Worm (Caenorhabditis elegans): ENCODE measurements around the gene K07D4.2.

Gene K07D4.2

DNA sequence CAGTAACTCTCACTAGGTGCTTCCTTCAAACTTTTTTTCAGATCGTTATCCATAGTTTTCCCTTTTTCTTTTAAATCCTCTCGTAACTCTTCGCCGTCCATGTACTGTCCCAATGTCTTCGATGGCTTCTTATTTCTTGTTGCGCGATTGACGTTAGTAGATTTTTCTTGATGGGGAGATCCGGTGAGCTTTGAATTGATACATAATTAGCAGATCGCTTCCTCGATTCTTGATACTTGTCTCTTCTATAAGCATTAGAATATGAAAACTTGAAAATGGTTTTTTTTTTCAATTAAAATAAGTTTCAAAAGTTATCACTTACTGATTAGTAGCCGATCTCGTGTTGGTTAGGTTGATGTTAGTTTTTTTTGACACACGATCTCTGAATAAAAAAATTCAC lies at the start of gene K07D4.2:
Gene K07D4.2 (minus strand): TSS at position 101 of the 400 bp plus-strand sequence.
- no peak for TF ChIP-seq unc-62 (GFP tag; optimal IDR thresholded peaks at IDR 0.05)

DNA sequence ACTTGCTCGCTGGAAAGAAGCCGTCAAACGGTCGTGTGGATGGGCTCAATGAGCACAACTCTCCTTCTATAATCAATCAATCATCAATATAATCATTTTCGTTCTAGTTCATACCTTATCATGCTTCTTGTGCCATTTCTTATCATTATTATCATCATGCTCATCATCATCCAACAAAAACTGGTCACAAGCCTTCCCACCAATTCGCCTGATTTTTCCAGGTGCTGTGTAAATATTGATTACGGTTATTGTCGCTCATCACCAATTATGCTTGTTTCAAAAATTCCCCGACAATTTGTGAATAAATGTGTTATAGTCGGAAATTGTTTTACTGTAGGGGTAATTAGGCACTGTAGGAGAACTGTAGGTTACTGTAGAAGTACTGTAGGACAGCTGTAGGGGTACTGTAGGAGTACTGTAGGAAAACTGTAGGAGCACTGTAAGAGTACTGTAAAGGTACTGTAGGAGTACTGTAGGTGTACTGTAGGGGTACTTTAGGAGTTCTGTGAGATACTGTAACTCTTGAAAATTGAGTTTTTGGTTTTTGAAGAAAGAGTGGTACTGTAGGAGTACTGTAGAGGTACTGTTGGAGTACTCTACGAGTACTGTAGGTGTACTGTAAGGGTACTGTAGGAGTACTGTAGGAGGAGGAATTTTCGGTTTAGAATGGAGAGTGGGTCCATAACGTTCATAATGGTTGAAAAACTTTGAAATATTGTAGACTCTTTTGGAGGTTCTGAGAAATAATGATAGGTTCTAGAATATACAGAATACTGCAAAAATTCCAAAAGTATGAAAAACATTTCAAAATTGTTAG lies 48.9 kb upstream of the K07D4.2 start:
- TF ChIP-seq unc-62 (GFP tag; optimal IDR thresholded peaks at IDR 0.05): no peak

DNA sequence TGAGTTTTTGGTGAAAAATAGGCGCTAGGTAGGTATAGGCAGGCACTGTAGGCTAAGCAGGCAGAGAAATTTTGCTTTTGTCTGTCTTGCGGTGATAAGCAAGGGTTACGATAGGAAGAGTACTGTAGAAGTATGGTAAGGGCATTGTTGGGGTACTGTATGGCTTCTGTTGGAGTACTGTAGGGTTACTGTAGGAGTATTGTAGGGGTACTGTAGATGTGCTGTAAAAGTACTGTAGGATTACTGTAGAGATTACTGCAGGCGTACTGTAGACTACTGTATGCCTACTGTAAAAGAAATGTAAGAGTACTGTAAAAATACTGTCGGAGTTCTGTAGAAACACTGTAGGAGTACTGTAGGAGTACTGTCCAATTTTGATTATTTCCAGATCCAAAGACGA lies 47.2 kb upstream of the K07D4.2 start:
- TF ChIP-seq unc-62 (GFP tag; optimal IDR thresholded peaks at IDR 0.05): no peak

DNA sequence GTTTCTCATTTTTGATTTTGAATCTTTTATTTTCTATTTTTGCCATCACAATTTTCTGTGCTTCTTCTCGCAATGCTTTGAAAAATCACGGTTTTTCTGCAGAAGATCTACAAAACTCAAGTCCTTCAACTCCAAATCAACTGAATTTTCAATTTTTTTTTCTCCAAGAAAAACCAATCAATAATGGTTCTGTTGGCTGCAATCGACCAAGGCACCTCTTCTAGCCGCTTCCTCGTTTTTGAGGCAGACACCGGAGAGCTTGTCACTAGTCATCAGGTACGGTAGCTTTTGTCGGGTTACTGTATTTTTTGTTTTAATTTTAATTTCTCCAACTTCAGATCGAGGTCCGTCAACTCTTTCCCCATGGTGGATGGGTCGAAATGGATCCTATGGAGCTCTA lies 46.5 kb upstream of the K07D4.2 start, which contains the start of gene R11F4.1:
Gene R11F4.1 (plus strand): TSS at position 103 of the 400 bp plus-strand sequence.
- no peak for TF ChIP-seq unc-62 (GFP tag; optimal IDR thresholded peaks at IDR 0.05)

DNA sequence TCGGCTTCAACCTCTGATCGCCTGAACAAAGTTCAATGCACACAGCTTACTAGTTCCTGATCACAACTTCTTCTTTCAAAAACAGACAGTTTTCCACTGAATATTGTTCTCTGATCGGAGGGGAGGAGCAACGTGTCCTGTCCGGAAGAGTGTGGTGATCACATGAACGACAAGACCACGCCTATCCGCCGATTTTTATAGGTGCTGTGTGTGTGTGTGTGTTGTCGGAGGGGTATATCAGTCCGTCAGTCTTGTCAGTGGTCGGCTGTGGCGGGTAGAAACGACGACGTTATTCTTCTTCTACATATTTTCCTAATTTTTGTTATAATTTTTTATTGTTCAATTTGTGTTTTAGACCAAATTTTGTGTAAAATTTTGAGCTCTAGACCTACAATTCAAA lies 45.5 kb upstream of the K07D4.2 start:
- TF ChIP-seq unc-62 (GFP tag; optimal IDR thresholded peaks at IDR 0.05): no peak

DNA sequence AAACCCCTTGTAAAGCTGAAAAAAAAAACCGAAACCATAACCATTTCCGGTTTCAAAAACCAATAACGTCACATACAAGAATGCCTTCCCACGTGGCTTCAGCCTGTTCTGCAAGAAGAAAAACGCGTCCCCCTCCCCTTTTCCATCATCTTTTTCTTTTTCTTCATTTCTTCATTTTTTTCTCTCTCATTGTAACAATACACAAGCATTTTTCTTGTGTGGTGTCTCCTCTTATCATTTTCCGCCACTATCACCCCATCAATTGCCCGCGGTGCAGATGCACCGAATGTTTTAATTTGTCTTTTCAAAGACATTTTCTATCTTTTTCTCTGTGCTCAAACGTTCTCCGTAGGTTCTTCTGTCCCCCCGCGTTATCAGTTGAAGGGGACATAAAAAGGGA lies 43.9 kb upstream of the K07D4.2 start:
- TF ChIP-seq unc-62 (GFP tag; optimal IDR thresholded peaks at IDR 0.05): no peak

DNA sequence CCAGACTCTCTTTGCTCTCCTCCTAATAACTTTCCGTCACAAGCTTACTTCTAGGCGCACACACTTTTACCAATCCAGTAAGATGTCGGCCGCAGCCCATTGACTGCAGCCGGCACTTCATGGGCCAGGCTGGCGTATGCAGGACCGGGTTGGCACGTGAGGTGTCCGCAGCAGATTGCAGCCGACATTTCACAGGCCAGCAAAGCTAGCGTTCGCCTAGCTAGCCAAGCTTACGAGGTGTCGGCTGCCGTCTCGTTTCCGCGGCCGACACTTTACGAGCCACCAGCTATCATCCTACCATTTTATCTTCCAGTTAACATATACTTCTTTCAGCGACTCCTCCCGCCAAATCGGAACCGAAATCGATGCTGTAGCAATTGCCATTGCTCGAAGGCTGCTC lies 40.3 kb upstream of the K07D4.2 start:
- TF ChIP-seq unc-62 (GFP tag; optimal IDR thresholded peaks at IDR 0.05): no peak

DNA sequence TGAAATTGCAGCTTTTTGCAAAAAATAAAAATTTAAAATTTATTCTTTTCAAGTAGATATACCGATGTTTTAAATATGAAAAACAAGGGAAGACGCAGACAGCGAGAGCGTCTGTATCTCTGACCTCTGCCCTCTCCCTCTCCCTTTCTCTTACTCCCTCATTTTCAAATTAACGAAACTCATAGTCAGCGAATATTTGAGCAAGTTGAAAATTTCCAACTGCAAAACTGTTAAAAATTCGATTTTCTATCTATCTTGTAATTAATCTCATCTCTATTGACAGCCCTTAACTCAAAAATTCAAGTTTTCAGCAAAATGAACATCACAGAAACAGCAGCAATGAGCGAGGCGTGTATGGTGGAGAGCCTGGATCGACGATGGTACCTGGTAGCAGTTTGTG lies 37.5 kb upstream of the K07D4.2 start, which contains the start of gene R11F4.2:
Gene R11F4.2 (plus strand): TSS at position 301 of the 400 bp plus-strand sequence.
- TF ChIP-seq unc-62 (GFP tag; optimal IDR thresholded peaks at IDR 0.05): no peak

DNA sequence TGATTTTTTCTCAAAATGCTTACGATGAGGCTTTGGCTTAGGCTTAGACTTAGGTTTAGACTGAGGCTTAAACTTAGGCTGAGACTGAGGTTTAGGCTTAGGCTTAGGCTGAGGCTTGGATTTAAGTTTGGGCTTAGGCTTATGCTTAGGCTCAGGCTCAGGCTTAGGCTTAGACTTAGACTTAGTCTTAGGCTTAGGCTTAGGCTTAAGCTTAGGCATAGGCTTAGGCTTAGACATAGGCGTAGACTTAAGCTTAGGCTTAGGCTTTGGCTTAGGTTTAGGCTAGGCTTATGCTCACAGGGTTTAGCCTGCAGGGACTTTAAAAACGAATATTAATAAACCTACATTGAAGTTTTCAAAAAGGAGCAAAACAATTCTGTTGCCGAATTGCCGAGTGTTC lies 36.6 kb upstream of the K07D4.2 start:
- no peak for TF ChIP-seq unc-62 (GFP tag; optimal IDR thresholded peaks at IDR 0.05)

DNA sequence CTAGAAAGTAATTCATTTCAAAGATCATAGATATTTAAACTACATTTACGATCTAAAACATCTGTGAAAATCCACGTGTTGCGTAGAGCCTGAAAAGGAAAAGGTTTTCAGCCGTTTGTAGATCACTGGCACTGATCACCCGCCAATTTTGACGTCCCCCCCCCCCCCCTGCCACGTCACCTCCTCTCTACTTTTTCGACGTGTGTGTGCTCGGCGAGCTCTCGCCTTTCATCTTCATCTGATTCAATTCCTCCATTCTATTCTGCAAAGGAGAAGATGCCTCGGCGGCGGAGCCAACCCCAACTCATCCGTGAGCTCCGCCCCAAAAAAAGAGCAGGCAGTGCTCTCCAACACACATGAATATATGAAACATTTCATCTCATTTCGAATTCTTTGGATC lies 35.8 kb upstream of the K07D4.2 start:
- TF ChIP-seq unc-62 (GFP tag; optimal IDR thresholded peaks at IDR 0.05): no peak

DNA sequence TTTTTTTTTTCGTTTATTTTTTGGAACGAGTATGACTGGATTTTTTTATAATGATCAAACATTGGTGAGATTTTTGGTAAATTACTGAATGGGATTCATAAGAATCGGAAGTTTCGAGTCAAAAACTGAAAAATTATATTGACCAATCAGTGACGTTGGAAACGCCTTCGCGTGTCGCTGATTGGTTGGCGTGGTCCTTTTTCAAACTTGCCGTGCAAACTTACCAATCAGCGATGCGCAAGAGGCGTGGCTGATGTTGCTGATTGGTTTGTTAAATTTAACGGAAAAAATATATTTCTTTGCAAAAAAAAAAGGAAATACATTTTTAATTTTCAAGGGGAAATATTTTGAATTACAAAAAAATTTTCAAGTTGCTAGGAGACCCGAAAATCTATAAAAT lies 29.4 kb upstream of the K07D4.2 start:
- no peak for TF ChIP-seq unc-62 (GFP tag; optimal IDR thresholded peaks at IDR 0.05)

DNA sequence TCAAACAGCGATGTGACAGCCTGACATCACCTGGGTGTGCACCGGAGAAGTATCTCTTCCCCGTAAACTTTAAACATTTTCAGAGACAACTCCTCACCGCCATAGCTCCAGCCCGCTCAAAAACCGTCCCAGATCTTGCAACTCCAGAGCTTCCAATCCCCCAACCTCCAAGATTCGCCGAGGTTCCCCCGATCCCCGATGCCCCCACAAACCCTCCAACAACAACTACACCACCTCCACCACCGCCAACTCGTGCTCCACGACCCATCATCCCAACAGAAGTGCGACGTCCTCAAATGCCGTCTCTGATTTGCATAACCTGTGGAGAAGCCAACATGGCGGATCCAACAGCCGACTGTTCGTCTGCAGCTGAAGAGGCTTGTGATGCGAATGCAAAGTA lies 25.8 kb upstream of the K07D4.2 start:
- TF ChIP-seq unc-62 (GFP tag; optimal IDR thresholded peaks at IDR 0.05): no peak

DNA sequence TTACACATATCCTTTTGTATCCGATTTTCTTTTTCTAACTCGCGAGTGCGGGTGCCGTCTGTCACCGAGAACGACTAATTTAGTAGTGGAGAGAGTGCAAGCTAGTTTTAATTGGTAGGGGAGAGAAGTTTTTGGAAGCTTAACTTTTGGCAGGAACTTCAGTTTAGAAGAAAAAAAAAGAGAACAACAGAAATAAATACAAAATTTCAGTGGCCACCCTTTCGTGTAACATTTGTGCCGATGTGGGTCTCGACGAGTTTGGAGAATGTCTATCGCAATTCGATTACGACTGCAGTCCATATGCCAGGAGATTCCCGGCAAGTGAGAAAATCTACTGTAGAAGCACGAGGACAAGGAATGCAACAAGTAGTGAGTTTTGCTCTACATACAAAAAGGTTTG lies 22.8 kb upstream of the K07D4.2 start:
- no peak for TF ChIP-seq unc-62 (GFP tag; optimal IDR thresholded peaks at IDR 0.05)

DNA sequence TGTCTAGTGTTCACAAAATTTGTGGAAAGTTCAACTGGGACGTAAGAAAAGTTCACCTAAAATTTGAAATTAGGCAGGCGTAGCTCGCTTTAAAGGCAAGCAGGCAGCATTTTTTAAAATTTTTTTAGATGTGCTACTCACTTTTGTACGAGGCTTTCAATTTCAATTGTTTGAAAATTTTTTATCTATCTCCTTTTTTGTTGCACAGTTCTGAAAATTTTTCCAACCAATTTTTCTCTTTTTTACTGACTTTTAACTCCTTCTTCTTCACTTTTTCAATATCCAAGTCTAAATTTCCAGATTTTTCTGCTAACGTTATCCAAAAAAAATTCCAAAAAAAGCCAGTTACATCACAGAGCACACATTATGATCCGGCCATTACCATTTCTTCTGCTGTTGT lies 22.0 kb upstream of the K07D4.2 start, which contains the start of gene W06A11.1:
Gene W06A11.1 (plus strand): TSS at position 301 of the 400 bp plus-strand sequence.
- TF ChIP-seq unc-62 (GFP tag; optimal IDR thresholded peaks at IDR 0.05): no peak

DNA sequence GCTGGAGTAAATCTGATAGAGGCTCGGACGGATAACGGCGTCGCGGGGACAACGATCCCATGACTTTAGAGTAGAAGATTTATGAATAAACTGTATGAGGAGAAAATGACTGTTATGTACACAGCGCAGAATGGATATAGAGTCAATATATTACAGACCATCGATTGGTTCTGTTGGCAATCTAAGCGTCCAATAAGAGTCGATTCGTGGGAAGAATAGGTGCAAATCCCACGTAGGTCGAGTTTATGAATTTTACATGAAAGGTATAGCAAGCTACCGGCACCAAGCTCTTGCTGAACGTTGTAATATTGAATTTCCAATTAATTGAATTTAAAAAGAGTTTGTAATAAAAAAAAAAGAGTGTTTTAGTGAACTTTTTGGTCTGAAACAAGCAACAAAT lies 18.7 kb upstream of the K07D4.2 start, which contains the start of gene fbxb-118:
Gene fbxb-118 (minus strand): TSS at position 101 of the 400 bp plus-strand sequence.
- no peak for TF ChIP-seq unc-62 (GFP tag; optimal IDR thresholded peaks at IDR 0.05)

DNA sequence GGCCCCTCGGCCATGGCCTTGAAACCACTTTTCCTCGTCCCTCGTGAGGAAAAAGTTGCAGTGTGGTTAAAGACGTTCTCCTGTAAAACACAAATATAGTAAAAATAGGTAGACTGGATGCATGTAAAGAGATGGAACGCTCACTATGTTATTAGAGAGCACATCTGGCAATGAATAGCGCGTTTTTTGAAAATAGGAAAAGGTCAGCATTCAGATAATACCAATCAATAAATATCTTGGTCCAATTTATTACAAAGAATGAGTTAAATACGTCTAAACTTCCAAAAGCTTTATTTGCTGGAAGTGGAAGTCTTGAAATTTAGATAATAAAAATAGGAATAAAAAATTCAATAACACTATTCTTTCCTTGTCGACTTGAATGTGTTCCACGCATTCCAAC lies 17.2 kb upstream of the K07D4.2 start, which contains the start of gene gadr-4:
Gene gadr-4 (minus strand): TSS at position 101 of the 400 bp plus-strand sequence.
- no peak for TF ChIP-seq unc-62 (GFP tag; optimal IDR thresholded peaks at IDR 0.05)

DNA sequence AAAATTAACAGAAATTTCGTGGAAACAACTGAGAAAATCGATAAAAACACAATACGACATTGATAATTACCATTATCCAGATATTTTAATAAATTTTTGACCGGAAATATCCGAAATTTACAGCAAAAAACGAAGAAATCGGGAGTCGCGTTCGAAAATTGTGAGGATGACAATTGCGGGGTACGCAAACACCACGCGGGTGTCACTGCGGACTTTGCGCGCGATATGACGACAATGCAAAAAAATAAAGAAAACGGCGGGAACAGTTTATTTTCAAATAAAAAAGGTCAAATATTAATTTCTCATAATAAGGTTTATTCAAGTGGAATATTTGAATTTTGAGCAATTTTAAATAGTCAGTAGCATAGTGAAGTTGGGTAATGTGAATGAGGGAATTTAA lies 947 bp downstream of the K07D4.2 start, which contains the start of gene rpn-11:
Gene rpn-11 (minus strand): TSS at position 198 of the 400 bp plus-strand sequence.
- TF ChIP-seq unc-62 (GFP tag; optimal IDR thresholded peaks at IDR 0.05): no peak

All from whole organism, dauer.